Fruit fly (Drosophila melanogaster) whole organism, embryonic: ENCODE results near the gene CG2865.

Source experiments
- Abd-B ChIP-seq: fragments of 200-800 bp; sonication (Bioruptor generic); optimal IDR thresholded peaks from 2 replicates; lab custom pipeline; 2018; ENCODE audit warnings: missing biosample characterization, mild to moderate bottlenecking, missing genetic modification characterization, moderate library complexity
- CG10431 ChIP-seq: fragments of 200-800 bp; sonication (Bioruptor generic); optimal IDR thresholded peaks from 3 replicates; lab custom pipeline; 2018; ENCODE audit warnings: missing biosample characterization, mild to moderate bottlenecking, missing genetic modification characterization
- CG10654 ChIP-seq: fragments of 200-800 bp; sonication (Bioruptor generic); optimal IDR thresholded peaks from 2 replicates; lab custom pipeline; 2016; ENCODE audit warnings: missing biosample characterization, missing genetic modification characterization
- CG13287 ChIP-seq: fragments of 200-800 bp; sonication (Bioruptor generic); IDR thresholded peaks from 2 replicates; pipeline ENCODE4 v1.3.6; 2022; ENCODE audit warnings: missing biosample characterization, missing genetic modification characterization; ENCODE audit not compliant: partially characterized antibody
- CG13424 ChIP-seq: fragments of 200-800 bp; sonication (Bioruptor generic); optimal IDR thresholded peaks from 2 replicates; lab custom pipeline; 2019; ENCODE audit warnings: missing biosample characterization, mild to moderate bottlenecking, missing genetic modification characterization, moderate library complexity
- CG13624 ChIP-seq: fragments of 200-800 bp; sonication (Bioruptor generic); optimal IDR thresholded peaks from 2 replicates; lab custom pipeline; 2016; ENCODE audit warnings: missing biosample characterization, missing genetic modification characterization
- CG1529 ChIP-seq: fragments of 200-800 bp; sonication (Bioruptor generic); optimal IDR thresholded peaks from 3 replicates; lab custom pipeline; 2018; ENCODE audit warnings: missing biosample characterization, missing genetic modification characterization
- CG15601 ChIP-seq: fragments of 200-800 bp; sonication (Bioruptor generic); optimal IDR thresholded peaks from 3 replicates; lab custom pipeline; 2019; ENCODE audit warnings: missing biosample characterization, mild to moderate bottlenecking, missing genetic modification characterization, moderate library complexity
- CG17612 ChIP-seq: fragments of 200-800 bp; sonication (Bioruptor generic); IDR thresholded peaks from 2 replicates; pipeline ENCODE4 v1.3.6; 2022; ENCODE audit warnings: missing biosample characterization, missing genetic modification characterization
- CG18599 ChIP-seq: fragments of 200-800 bp; sonication (Bioruptor generic); optimal IDR thresholded peaks from 3 replicates; lab custom pipeline; 2017; ENCODE audit warnings: missing biosample characterization, missing genetic modification characterization, mild to moderate bottlenecking, moderate library complexity, missing genetic modification reagents
- CG2129 ChIP-seq: fragments of 200-800 bp; sonication (Bioruptor generic); IDR thresholded peaks from 2 replicates; pipeline ENCODE4 v1.3.6; 2022; ENCODE audit warnings: missing biosample characterization, missing genetic modification characterization; ENCODE audit not compliant: partially characterized antibody
- CG2712 ChIP-seq: fragments of 200-800 bp; optimal IDR thresholded peaks from 3 replicates; lab custom pipeline; 2019; ENCODE audit warnings: missing biosample characterization, mild to moderate bottlenecking, missing genetic modification characterization, moderate library complexity
- CG30020 ChIP-seq: fragments of 200-800 bp; optimal IDR thresholded peaks from 2 replicates; lab custom pipeline; 2019; ENCODE audit warnings: missing biosample characterization, mild to moderate bottlenecking, missing genetic modification characterization, moderate library complexity
- CG30431 ChIP-seq: fragments of 200-800 bp; sonication (Bioruptor generic); optimal IDR thresholded peaks from 2 replicates; lab custom pipeline; 2017; ENCODE audit warnings: missing biosample characterization, missing genetic modification characterization
- CG6272 ChIP-seq: fragments of 200-800 bp; sonication (Bioruptor generic); IDR thresholded peaks from 2 replicates; pipeline ENCODE4 v1.3.6; 2022; ENCODE audit warnings: missing biosample characterization, missing genetic modification characterization
- CG6791 ChIP-seq: fragments of 200-800 bp; sonication (Bioruptor generic); IDR thresholded peaks from 3 replicates; pipeline ENCODE4 v1.3.6; 2022; ENCODE audit warnings: missing biosample characterization, missing genetic modification characterization; ENCODE audit not compliant: partially characterized antibody
- CG7963 ChIP-seq: fragments of 200-800 bp; sonication (Bioruptor generic); IDR thresholded peaks from 3 replicates; pipeline ENCODE4 v1.3.6; 2022; ENCODE audit warnings: missing biosample characterization, missing genetic modification characterization; ENCODE audit not compliant: partially characterized antibody
- CG9437 ChIP-seq: fragments of 200-800 bp; sonication (Bioruptor generic); optimal IDR thresholded peaks from 2 replicates; lab custom pipeline; 2018; ENCODE audit warnings: missing biosample characterization, mild to moderate bottlenecking, missing genetic modification characterization
- CG9797 ChIP-seq: fragments of 200-800 bp; sonication (Bioruptor generic); optimal IDR thresholded peaks from 3 replicates; lab custom pipeline; 2018; ENCODE audit warnings: missing biosample characterization, mild to moderate bottlenecking, missing genetic modification characterization
- Dad ChIP-seq: fragments of 200-800 bp; sonication (Bioruptor generic); optimal IDR thresholded peaks from 3 replicates; lab custom pipeline; 2016; ENCODE audit warnings: missing biosample characterization, missing genetic modification characterization
- Dp ChIP-seq: fragments of 200-800 bp; sonication (Bioruptor generic); optimal IDR thresholded peaks from 2 replicates; lab custom pipeline; 2018; ENCODE audit warnings: missing biosample characterization, mild to moderate bottlenecking, missing genetic modification characterization, moderate library complexity
- Ets97D ChIP-seq: fragments of 200-800 bp; sonication (Bioruptor generic); optimal IDR thresholded peaks from 3 replicates; lab custom pipeline; 2016; ENCODE audit warnings: missing biosample characterization, missing genetic modification characterization
- Fer1 ChIP-seq: fragments of 200-800 bp; sonication (Bioruptor generic); optimal IDR thresholded peaks from 2 replicates; lab custom pipeline; 2017; ENCODE audit warnings: missing biosample characterization, mild to moderate bottlenecking, missing genetic modification characterization
- HLH4C ChIP-seq: fragments of 200-800 bp; sonication (Bioruptor generic); IDR thresholded peaks from 3 replicates; pipeline ENCODE4 v1.3.6; 2022; ENCODE audit warnings: missing biosample characterization, missing genetic modification characterization; ENCODE audit not compliant: partially characterized antibody
- HLH54F ChIP-seq: fragments of 200-800 bp; sonication (Bioruptor generic); optimal IDR thresholded peaks from 3 replicates; lab custom pipeline; 2016; ENCODE audit warnings: missing biosample characterization, missing genetic modification characterization
- Jarid2 ChIP-seq: fragments of 200-800 bp; sonication (Bioruptor generic); optimal IDR thresholded peaks from 3 replicates; lab custom pipeline; 2017; ENCODE audit warnings: mild to moderate bottlenecking, missing biosample characterization, missing genetic modification reagents, missing genetic modification characterization
- MESR4 ChIP-seq: fragments of 200-800 bp; sonication (Bioruptor generic); optimal IDR thresholded peaks from 2 replicates; lab custom pipeline; 2018; ENCODE audit warnings: missing biosample characterization, mild to moderate bottlenecking, missing genetic modification characterization, moderate library complexity
- Med ChIP-seq: fragments of 200-800 bp; sonication (Bioruptor generic); peaks from one replicate; lab custom pipeline; 2016; ENCODE audit warnings: missing biosample characterization, missing genetic modification characterization, mild to moderate bottlenecking, inconsistent platforms, moderate library complexity
- Myb ChIP-seq: fragments of 200-800 bp; sonication (Bioruptor generic); optimal IDR thresholded peaks from 2 replicates; lab custom pipeline; 2016; ENCODE audit warnings: missing biosample characterization, missing genetic modification characterization
- Six4 ChIP-seq: fragments of 200-800 bp; sonication (Bioruptor generic); optimal IDR thresholded peaks from 2 replicates; lab custom pipeline; 2016; ENCODE audit warnings: missing biosample characterization, missing genetic modification characterization
- Sox102F ChIP-seq: fragments of 200-800 bp; sonication (Bioruptor generic); optimal IDR thresholded peaks from 2 replicates; lab custom pipeline; 2018; ENCODE audit warnings: missing biosample characterization, mild to moderate bottlenecking, missing genetic modification characterization, moderate library complexity
- Stat92E ChIP-seq, 3 experiments: fragments of >200 bp in 2 of 3; fragments of 200-800 bp in 1 of 3; sonication (Bioruptor generic) in 1 of 3; optimal IDR thresholded peaks; 2 replicates each; lab custom pipeline; 2017 to 2019; ENCODE audit warnings: missing biosample characterization in 3 of 3, missing genetic modification characterization in 3 of 3, mild to moderate bottlenecking in 1 of 3, moderate library complexity in 1 of 3
- ac ChIP-seq: fragments of 200-800 bp; sonication (Bioruptor generic); optimal IDR thresholded peaks from 3 replicates; lab custom pipeline; 2017; ENCODE audit warnings: missing biosample characterization, mild to moderate bottlenecking, missing genetic modification characterization
- ase ChIP-seq: fragments of 200-800 bp; sonication (Bioruptor generic); IDR thresholded peaks from 3 replicates; pipeline ENCODE4 v1.3.6; 2022; ENCODE audit warnings: missing biosample characterization, missing genetic modification characterization
- bcd ChIP-seq: fragments of 200-800 bp; sonication (Bioruptor generic); optimal IDR thresholded peaks from 2 replicates; lab custom pipeline; 2017; ENCODE audit warnings: missing biosample characterization, mild to moderate bottlenecking, missing genetic modification characterization
- caup ChIP-seq: fragments of 200-800 bp; sonication (Bioruptor generic); optimal IDR thresholded peaks from 3 replicates; lab custom pipeline; 2017; ENCODE audit warnings: missing biosample characterization, mild to moderate bottlenecking, missing genetic modification characterization, moderate library complexity; ENCODE audit not compliant: severe bottlenecking
- crc ChIP-seq: fragments of 200-800 bp; sonication (Bioruptor generic); optimal IDR thresholded peaks from 2 replicates; lab custom pipeline; 2016; ENCODE audit warnings: missing biosample characterization, missing genetic modification characterization
- dm ChIP-seq: fragments of 200-800 bp; sonication (Bioruptor generic); optimal IDR thresholded peaks from 3 replicates; lab custom pipeline; 2016; ENCODE audit warnings: missing biosample characterization, missing genetic modification characterization
- grn ChIP-seq: fragments of 200-800 bp; sonication (Bioruptor generic); optimal IDR thresholded peaks from 3 replicates; lab custom pipeline; 2017; ENCODE audit warnings: missing biosample characterization, missing genetic modification characterization
- kay ChIP-seq: fragments of 200-800 bp; sonication (Bioruptor generic); optimal IDR thresholded peaks from 2 replicates; lab custom pipeline; 2016; ENCODE audit warnings: missing biosample characterization, missing genetic modification characterization
- knrl ChIP-seq: fragments of 200-800 bp; sonication (Bioruptor generic); IDR thresholded peaks from 3 replicates; pipeline ENCODE4 v1.3.6; 2022; ENCODE audit warnings: missing biosample characterization, missing genetic modification characterization; ENCODE audit not compliant: partially characterized antibody
- mam ChIP-seq: fragments of 200-800 bp; sonication (Bioruptor generic); optimal IDR thresholded peaks from 3 replicates; lab custom pipeline; 2016; ENCODE audit warnings: missing biosample characterization, missing genetic modification characterization
- mirr ChIP-seq: fragments of 200-800 bp; sonication (Bioruptor generic); optimal IDR thresholded peaks from 3 replicates; lab custom pipeline; 2018; ENCODE audit warnings: missing biosample characterization, mild to moderate bottlenecking, missing genetic modification characterization
- otp ChIP-seq: fragments of 200-800 bp; sonication (Bioruptor generic); IDR thresholded peaks from 3 replicates; pipeline ENCODE4, ENCODE4 v1.3.6; 2022; ENCODE audit warnings: missing biosample characterization, missing genetic modification characterization
- salm ChIP-seq: fragments of 200-800 bp; sonication (Bioruptor generic); optimal IDR thresholded peaks from 2 replicates; lab custom pipeline; 2018; ENCODE audit warnings: missing biosample characterization, mild to moderate bottlenecking, missing genetic modification characterization
- sna ChIP-seq: fragments of 200-800 bp; sonication (Bioruptor generic); IDR thresholded peaks from 2 replicates; pipeline ENCODE4 v1.3.6; 2022; ENCODE audit warnings: missing biosample characterization, missing genetic modification characterization; ENCODE audit not compliant: partially characterized antibody
- tll ChIP-seq, 2 experiments: fragments of 200-800 bp in 1 of 2; fragments of >200 bp in 1 of 2; sonication (Bioruptor generic) in 1 of 2; optimal IDR thresholded peaks; 2 replicates each; lab custom pipeline; 2017 to 2019; ENCODE audit warnings: missing biosample characterization in 2 of 2, missing genetic modification characterization in 2 of 2, mild to moderate bottlenecking in 1 of 2, moderate library complexity in 1 of 2
- vvl ChIP-seq: fragments of 200-800 bp; sonication (Bioruptor generic); IDR thresholded peaks from 2 replicates; pipeline ENCODE4 v1.3.6; 2022; ENCODE audit warnings: missing biosample characterization, missing genetic modification characterization
- z ChIP-seq: fragments of 200-800 bp; sonication (Bioruptor generic); IDR thresholded peaks from 3 replicates; pipeline ENCODE4 v1.3.6; 2022; ENCODE audit warnings: missing biosample characterization, missing genetic modification characterization

CG2865 gene

DNA sequence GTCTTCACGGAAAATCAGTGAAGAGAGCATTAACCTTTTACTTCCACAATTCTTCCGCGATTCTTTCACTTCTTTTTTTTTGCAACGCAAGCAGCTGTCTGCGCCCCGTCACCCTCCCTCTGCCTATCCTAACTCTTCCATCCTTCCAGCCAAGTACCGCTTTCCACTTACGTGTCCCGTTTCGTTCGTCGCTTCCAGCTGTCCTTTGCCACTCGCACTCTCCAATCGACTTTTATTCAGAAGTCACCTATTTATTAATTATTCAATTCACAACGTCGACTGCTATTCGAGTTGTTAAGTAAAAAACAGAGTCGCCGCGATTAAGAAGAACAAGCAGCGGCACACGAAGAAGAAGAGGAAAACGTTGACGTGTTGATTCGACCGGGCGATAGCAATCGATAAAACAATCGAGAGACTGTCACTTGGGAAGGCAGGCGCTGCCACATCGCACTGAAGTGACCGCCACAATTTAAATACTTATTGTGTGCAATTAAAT, 18.5 kb downstream of the CG2865 start, which contains the start of gene Grp170 (continued):
- peak; percentile 96 for TF ChIP-seq Dp (GFP tag; lab: Kevin White, UChicago)
- peak; percentile 55 for TF ChIP-seq CG9437
- no peak for TF ChIP-seq CG30431 (GFP tag; lab: Kevin White, UChicago)
- peak; percentile 34 for TF ChIP-seq Fer1 (GFP tag; lab: Kevin White, UChicago)
- no peak for TF ChIP-seq ase (GFP tag; lab: Robert Waterston, UW)
- no peak for TF ChIP-seq z (GFP tag; lab: Robert Waterston, UW)
- no peak for TF ChIP-seq Abd-B (GFP tag; lab: Kevin White, UChicago)
- no peak for TF ChIP-seq CG10654 (GFP tag; lab: Kevin White, UChicago)
- TF ChIP-seq CG1529 (GFP tag; lab: Kevin White, UChicago): no peak
- TF ChIP-seq CG13424 (tag; lab: Kevin White, UChicago): no peak
- peak; percentile 48 for TF ChIP-seq Myb
- no peak for TF ChIP-seq Six4
- no peak for TF ChIP-seq Sox102F (GFP tag; lab: Kevin White, UChicago)
- peak; percentile 78 for TF ChIP-seq sna (GFP tag; lab: Robert Waterston, UW)
- TF ChIP-seq mam (GFP tag; lab: Kevin White, UChicago): no peak
- TF ChIP-seq kay (GFP tag; lab: Kevin White, UChicago): no peak
- TF ChIP-seq tll (GFP tag; optimal IDR thresholded peaks at IDR 0.05; lab: Kevin White, UChicago): peak in 1 of 2 experiments; percentile 52
- peak; percentile 85 for TF ChIP-seq CG7963 (GFP tag; lab: Robert Waterston, UW)
- TF ChIP-seq CG10431 (GFP tag; lab: Kevin White, UChicago): peak; percentile 8
- no peak for TF ChIP-seq Stat92E (GFP tag; optimal IDR thresholded peaks at IDR 0.05; lab: Kevin White, UChicago)
- no peak for TF ChIP-seq CG15601
- TF ChIP-seq MESR4: peak; percentile 86
- TF ChIP-seq salm (tag; lab: Kevin White, UChicago): no peak
- TF ChIP-seq ac (GFP tag; lab: Kevin White, UChicago): no peak
- no peak for TF ChIP-seq vvl
- peak; percentile 70 for TF ChIP-seq HLH4C (GFP tag; lab: Robert Waterston, UW)
- peak; percentile 6 for TF ChIP-seq CG13624 (GFP tag; lab: Kevin White, UChicago)
- TF ChIP-seq CG6272: no peak
- no peak for TF ChIP-seq HLH54F
- peak; percentile 54 for TF ChIP-seq CG9797
- TF ChIP-seq CG2129: peak; percentile 69
- no peak for TF ChIP-seq Dad (GFP tag; lab: Kevin White, UChicago)
- TF ChIP-seq Med: peak; percentile 90
- peak; percentile 22 for TF ChIP-seq grn
- TF ChIP-seq bcd: no peak
- TF ChIP-seq caup (GFP tag; lab: Kevin White, UChicago): peak; percentile 39
- peak; percentile 35 for TF ChIP-seq CG2712 (tag; lab: Kevin White, UChicago)
- TF ChIP-seq otp (GFP tag; lab: Robert Waterston, UW): no peak
- no peak for TF ChIP-seq mirr
- TF ChIP-seq CG30020 (tag; lab: Kevin White, UChicago): no peak
- TF ChIP-seq dm (GFP tag; lab: Kevin White, UChicago): peak; percentile 17
- no peak for TF ChIP-seq CG17612 (GFP tag; lab: Robert Waterston, UW)
- TF ChIP-seq CG6791 (GFP tag; lab: Robert Waterston, UW): peak; percentile 95
- TF ChIP-seq Jarid2 (GFP tag; lab: Kevin White, UChicago): no peak
- peak; percentile 86 for TF ChIP-seq Ets97D (GFP tag; lab: Kevin White, UChicago)
- peak; percentile 87 for TF ChIP-seq knrl (GFP tag; lab: Robert Waterston, UW)
- no peak for TF ChIP-seq crc (GFP tag; lab: Kevin White, UChicago)
- no peak for TF ChIP-seq CG18599 (GFP tag; lab: Kevin White, UChicago)
- TF ChIP-seq CG13287 (GFP tag; lab: Robert Waterston, UW): peak; percentile 93
